Worm (Caenorhabditis elegans) whole organism, late embryonic: Measurements from ENCODE around the gene K12H6.8.

Source experiments
- F13H6.1 ChIP-seq: sonication (generic microtip); optimal IDR thresholded peaks from 2 replicates; lab custom pipeline; 2016; ENCODE audit warnings: missing genetic modification characterization, missing compliant biosample characterization
- K02D7.2 ChIP-seq: sonication (generic microtip); optimal IDR thresholded peaks from 2 replicates; lab custom pipeline; 2017; ENCODE audit warnings: mild to moderate bottlenecking, missing genetic modification characterization, missing compliant biosample characterization
- K09A11.1 ChIP-seq: sonication (generic microtip); optimal IDR thresholded peaks from 2 replicates; lab custom pipeline; 2017; ENCODE audit warnings: antibody characterized with exemption, mild to moderate bottlenecking, missing genetic modification characterization, missing compliant biosample characterization; ENCODE audit not compliant: insufficient read depth
- Y22D7AL.16 ChIP-seq: sonication (generic microtip); optimal IDR thresholded peaks from 2 replicates; lab custom pipeline; 2016; ENCODE audit warnings: missing genetic modification characterization, missing compliant biosample characterization
- ahr-1 ChIP-seq: sonication (generic microtip); optimal IDR thresholded peaks from 2 replicates; lab custom pipeline; 2016; ENCODE audit warnings: missing genetic modification characterization, missing compliant biosample characterization
- ama-1 ChIP-seq: fragments of 150-350 bp; optimal IDR thresholded peaks from 2 replicates; lab custom pipeline; 2014
- ceh-14 ChIP-seq: sonication (generic microtip); optimal IDR thresholded peaks from 2 replicates; lab custom pipeline; 2016; ENCODE audit warnings: missing genotype, missing genetic modification characterization, missing compliant biosample characterization
- ceh-18 ChIP-seq: sonication (generic microtip); optimal IDR thresholded peaks from 2 replicates; lab custom pipeline; 2016; ENCODE audit warnings: missing genetic modification characterization, missing compliant biosample characterization
- ceh-19 ChIP-seq: fragments of 200-800 bp; sonication (Bioruptor generic); optimal IDR thresholded peaks from 2 replicates; lab custom pipeline; 2018; ENCODE audit warnings: mild to moderate bottlenecking, missing genetic modification characterization, missing compliant biosample characterization
- ceh-2 ChIP-seq: sonication (generic microtip); optimal IDR thresholded peaks from 2 replicates; lab custom pipeline; 2016; ENCODE audit warnings: missing genotype, missing genetic modification characterization, missing compliant biosample characterization
- ceh-24 ChIP-seq: sonication (generic microtip); optimal IDR thresholded peaks from 2 replicates; lab custom pipeline; 2016; ENCODE audit warnings: mild to moderate bottlenecking, missing genetic modification characterization, missing compliant biosample characterization
- ceh-34 ChIP-seq: sonication (generic microtip); optimal IDR thresholded peaks from 2 replicates; lab custom pipeline; 2016; ENCODE audit warnings: mild to moderate bottlenecking, missing genetic modification characterization, missing compliant biosample characterization
- ceh-45 ChIP-seq: fragments of 200-800 bp; sonication (Bioruptor generic); IDR thresholded peaks from 2 replicates; pipeline ENCODE4 v1.3.6; 2022; ENCODE audit warnings: missing genetic modification reagents, missing genetic modification characterization, missing compliant biosample characterization
- ceh-9 ChIP-seq: sonication (generic microtip); optimal IDR thresholded peaks from 2 replicates; lab custom pipeline; 2016; ENCODE audit warnings: mild to moderate bottlenecking, missing genetic modification characterization, inconsistent platforms, missing compliant biosample characterization
- che-1 ChIP-seq: sonication (generic microtip); optimal IDR thresholded peaks from 2 replicates; lab custom pipeline; 2016; ENCODE audit warnings: mild to moderate bottlenecking, missing genetic modification characterization, missing compliant biosample characterization
- dmd-4 ChIP-seq: sonication (generic microtip); optimal IDR thresholded peaks from 2 replicates; lab custom pipeline; 2016; ENCODE audit warnings: borderline replicate concordance, missing genetic modification characterization, missing compliant biosample characterization
- dve-1 ChIP-seq: sonication (generic microtip); optimal IDR thresholded peaks from 2 replicates; lab custom pipeline; 2017; ENCODE audit warnings: antibody characterized with exemption, mild to moderate bottlenecking, missing genetic modification characterization, missing compliant biosample characterization
- elt-4 ChIP-seq: sonication (generic microtip); optimal IDR thresholded peaks from 2 replicates; lab custom pipeline; 2016; ENCODE audit warnings: missing genetic modification characterization, missing compliant biosample characterization
- ets-4 ChIP-seq: sonication (generic microtip); optimal IDR thresholded peaks from 2 replicates; lab custom pipeline; 2016; ENCODE audit warnings: missing genetic modification characterization, missing compliant biosample characterization
- fkh-10 ChIP-seq: fragments of 150-350 bp; optimal IDR thresholded peaks from 2 replicates; lab custom pipeline; 2014; ENCODE audit warnings: missing biosample characterization, missing genetic modification reagents, missing genetic modification characterization
- hlh-15 ChIP-seq: sonication (generic microtip); optimal IDR thresholded peaks from 2 replicates; lab custom pipeline; 2016; ENCODE audit warnings: missing genetic modification characterization, missing compliant biosample characterization
- hlh-6 ChIP-seq: sonication (generic microtip); optimal IDR thresholded peaks from 2 replicates; lab custom pipeline; 2016; ENCODE audit warnings: missing genotype, missing genetic modification characterization, missing compliant biosample characterization
- lim-6 ChIP-seq: sonication (generic microtip); optimal IDR thresholded peaks from 2 replicates; lab custom pipeline; 2016; ENCODE audit warnings: missing genetic modification characterization, missing compliant biosample characterization
- lin-11 ChIP-seq: fragments of 200-800 bp; sonication (Bioruptor generic); optimal IDR thresholded peaks from 2 replicates; lab custom pipeline; 2018; ENCODE audit warnings: mild to moderate bottlenecking, missing genetic modification characterization, missing compliant biosample characterization
- madf-2 ChIP-seq: sonication (generic microtip); optimal IDR thresholded peaks from 2 replicates; lab custom pipeline; 2017; ENCODE audit warnings: missing genetic modification characterization, missing compliant biosample characterization
- npax-4 ChIP-seq: sonication (generic microtip); optimal IDR thresholded peaks from 2 replicates; lab custom pipeline; 2016; ENCODE audit warnings: missing genetic modification characterization, missing compliant biosample characterization
- odd-2 ChIP-seq: sonication (generic microtip); optimal IDR thresholded peaks from 2 replicates; lab custom pipeline; 2017; ENCODE audit warnings: antibody characterized with exemption, mild to moderate bottlenecking, missing genetic modification characterization, missing compliant biosample characterization
- pag-3 ChIP-seq: sonication (generic microtip); optimal IDR thresholded peaks from 2 replicates; lab custom pipeline; 2016; ENCODE audit warnings: missing compliant biosample characterization, missing genetic modification characterization, borderline replicate concordance
- pax-1 ChIP-seq: fragments of 150-350 bp; optimal IDR thresholded peaks from 2 replicates; lab custom pipeline; 2014; ENCODE audit warnings: missing biosample characterization, missing genetic modification characterization
- pros-1 ChIP-seq: fragments of 150-350 bp; optimal IDR thresholded peaks from 2 replicates; lab custom pipeline; 2014; ENCODE audit warnings: missing biosample characterization, missing genetic modification reagents, missing genetic modification characterization
- rnt-1 ChIP-seq: sonication (generic microtip); optimal IDR thresholded peaks from 2 replicates; lab custom pipeline; 2016; ENCODE audit warnings: missing genetic modification characterization, missing compliant biosample characterization
- sdc-2 ChIP-seq: sonication (generic microtip); optimal IDR thresholded peaks from 2 replicates; lab custom pipeline; 2016; ENCODE audit warnings: missing genotype, missing genetic modification characterization, missing compliant biosample characterization
- sox-2 ChIP-seq: fragments of 200-800 bp; sonication (Bioruptor generic); IDR thresholded peaks from 2 replicates; pipeline ENCODE4 v1.3.6; 2022; ENCODE audit warnings: missing genetic modification reagents, missing genetic modification characterization, missing compliant biosample characterization
- sox-4 ChIP-seq: sonication (generic microtip); optimal IDR thresholded peaks from 2 replicates; lab custom pipeline; 2017; ENCODE audit warnings: mild to moderate bottlenecking, missing genetic modification characterization, inconsistent platforms, missing compliant biosample characterization
- tbx-7 ChIP-seq: sonication (generic microtip); optimal IDR thresholded peaks from 2 replicates; lab custom pipeline; 2016; ENCODE audit warnings: missing genotype, missing genetic modification characterization, missing compliant biosample characterization
- ttx-3 ChIP-seq: sonication (generic microtip); optimal IDR thresholded peaks from 2 replicates; lab custom pipeline; 2016; ENCODE audit warnings: missing genetic modification reagents, missing genetic modification characterization, missing compliant biosample characterization
- zip-5 ChIP-seq: sonication (generic microtip); optimal IDR thresholded peaks from 2 replicates; lab custom pipeline; 2016; ENCODE audit warnings: missing genetic modification characterization, missing compliant biosample characterization
- ztf-16 ChIP-seq: sonication (generic microtip); optimal IDR thresholded peaks from 2 replicates; lab custom pipeline; 2017; ENCODE audit warnings: missing genetic modification characterization, missing compliant biosample characterization

Gene K12H6.8

DNA sequence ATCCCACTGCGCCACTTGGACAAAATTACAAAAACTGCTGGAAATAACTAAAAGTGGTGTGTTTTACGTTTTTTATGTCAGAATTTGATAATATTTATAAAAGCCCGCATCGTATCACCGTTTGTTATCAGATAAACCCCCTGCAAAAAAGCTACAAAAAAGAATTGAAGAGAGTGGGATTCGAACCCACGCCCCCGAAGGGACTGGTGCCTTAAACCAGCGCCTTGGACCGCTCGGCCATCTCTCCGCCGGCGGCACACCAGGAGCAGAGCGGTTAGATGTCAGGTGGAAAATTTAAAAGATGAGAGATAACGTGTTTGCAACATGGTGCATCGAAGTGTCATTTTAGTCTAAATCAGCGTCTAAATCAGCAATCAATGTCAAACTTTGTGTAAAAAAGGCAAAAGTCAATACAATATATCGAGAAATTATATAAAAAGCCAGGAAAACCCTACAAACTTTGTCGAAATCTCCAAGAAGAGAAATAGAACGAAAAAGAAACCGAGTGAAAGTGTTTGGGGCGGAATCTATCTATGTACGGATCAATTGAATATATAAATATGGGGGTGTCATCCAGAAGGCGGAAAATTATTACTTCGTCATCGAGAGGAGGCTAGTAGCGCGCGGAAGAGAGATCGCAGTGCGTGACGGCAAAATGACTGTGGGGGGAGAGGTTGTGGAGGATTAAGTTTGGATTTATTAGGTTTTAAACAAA lies 33.8 kb downstream of the K12H6.8 start:
- TF ChIP-seq ceh-24 (no peak), pag-3 (tag; lab: Kevin White, UChicago) (no peak), ceh-2 (tag; lab: Kevin White, UChicago) (no peak), lin-11 (tag; lab: Kevin White, UChicago) (no peak), zip-5 (tag; lab: Kevin White, UChicago) (no peak), elt-4 (no peak), ceh-9 (tag; lab: Kevin White, UChicago) (no peak), ceh-19 (GFP tag; lab: Kevin White, UChicago) (no peak), K02D7.2 (no peak), fkh-10 (GFP tag; lab: Kevin White, UChicago) (no peak), tbx-7 (no peak), ceh-14 (no peak), F13H6.1 (no peak), pax-1 (no peak), sox-4 (tag; lab: Kevin White, UChicago) (no peak), ttx-3 (tag; lab: Kevin White, UChicago) (no peak), ceh-34 (tag; lab: Kevin White, UChicago) (no peak), hlh-15 (tag; lab: Kevin White, UChicago) (no peak)

DNA sequence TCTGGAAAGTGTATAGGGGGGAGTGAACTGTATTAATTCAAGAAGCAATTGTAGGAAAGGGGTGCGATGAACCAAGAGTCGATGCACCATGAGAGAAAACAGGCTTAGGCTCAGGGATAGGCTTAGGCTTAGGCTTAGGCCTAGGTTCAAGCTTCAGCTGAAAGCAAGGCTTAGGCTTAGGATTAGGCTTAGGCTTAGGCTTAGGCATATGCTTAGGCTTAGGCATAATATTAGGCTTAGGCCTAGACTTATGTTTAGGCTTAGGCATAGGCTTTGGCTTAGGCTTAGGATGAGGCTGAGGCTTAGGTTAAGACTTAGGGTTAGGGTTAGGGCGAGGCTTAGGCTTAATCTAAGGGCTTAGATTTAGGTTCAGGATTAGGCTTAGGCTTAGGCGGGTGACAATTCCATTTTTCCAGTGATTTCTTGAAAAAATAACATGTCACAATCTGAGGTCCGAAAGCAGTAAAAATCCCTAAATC lies 34.9 kb downstream of the K12H6.8 start:
- TF ChIP-seq dve-1 (tag; lab: Kevin White, UChicago) (peak; percentile 65), ahr-1 (tag; lab: Kevin White, UChicago) (no peak)

DNA sequence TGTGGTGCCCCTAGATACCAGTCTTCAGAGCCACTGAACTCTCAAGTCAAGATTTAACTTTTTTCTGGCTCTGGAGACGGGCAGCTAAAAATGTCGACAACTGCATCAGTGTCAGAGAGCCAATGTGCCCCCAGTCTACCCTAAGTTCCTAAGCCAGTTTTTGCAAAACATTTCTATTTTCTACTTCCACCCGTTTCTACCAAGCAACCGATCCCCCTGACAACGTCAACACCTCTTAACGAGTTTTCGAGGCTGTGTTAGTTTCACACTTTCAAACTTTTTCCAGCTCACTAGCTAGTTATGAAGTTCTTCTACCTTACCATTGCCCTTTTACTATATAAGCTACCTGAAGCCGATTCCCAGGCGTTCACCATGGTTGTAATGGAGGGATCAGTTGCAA lies 36.5 kb downstream of the K12H6.8 start, which contains the start of gene Y110A2AL.5:
TSS of gene Y110A2AL.5 (plus strand) at position 301 of the 400 bp plus-strand sequence.
- TF ChIP-seq ama-1 (lab: Kevin White, UChicago) = no peak
- no peak for TF ChIP-seq hlh-6
- no peak for TF ChIP-seq madf-2
- no peak for TF ChIP-seq Y22D7AL.16 (tag; lab: Kevin White, UChicago)
- no peak for TF ChIP-seq ceh-45 (GFP tag; lab: Robert Waterston, UW)
- TF ChIP-seq, all 69 proteins: peak for 0

DNA sequence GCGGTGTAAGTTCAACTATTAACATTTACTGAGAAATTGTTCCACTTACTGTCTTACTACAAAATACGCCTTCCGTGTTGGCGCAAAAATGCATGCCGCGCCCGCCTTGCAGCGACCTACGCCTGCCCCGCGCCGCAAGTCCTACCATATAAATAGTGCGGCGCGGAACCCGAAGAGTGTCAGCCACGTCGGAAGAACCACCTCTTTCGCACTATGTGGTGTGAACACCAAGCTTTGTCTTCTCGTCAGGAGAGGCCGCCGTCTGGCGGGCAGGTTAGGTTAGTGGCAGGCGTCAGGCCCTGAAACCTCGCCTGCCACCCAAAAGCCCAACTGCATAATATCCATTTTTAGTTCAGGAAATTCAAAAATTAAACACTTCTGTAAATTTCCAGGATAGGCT lies 37.7 kb downstream of the K12H6.8 start:
- TF ChIP-seq lim-6 (tag; lab: Kevin White, UChicago) (no peak), ztf-16 (tag; lab: Kevin White, UChicago) (no peak), ceh-14 (no peak), odd-2 (tag; lab: Kevin White, UChicago) (no peak), pros-1 (no peak), ahr-1 (tag; lab: Kevin White, UChicago) (no peak), ets-4 (tag; lab: Kevin White, UChicago) (no peak), F13H6.1 (no peak), npax-4 (tag; lab: Kevin White, UChicago) (no peak), rnt-1 (no peak)

DNA sequence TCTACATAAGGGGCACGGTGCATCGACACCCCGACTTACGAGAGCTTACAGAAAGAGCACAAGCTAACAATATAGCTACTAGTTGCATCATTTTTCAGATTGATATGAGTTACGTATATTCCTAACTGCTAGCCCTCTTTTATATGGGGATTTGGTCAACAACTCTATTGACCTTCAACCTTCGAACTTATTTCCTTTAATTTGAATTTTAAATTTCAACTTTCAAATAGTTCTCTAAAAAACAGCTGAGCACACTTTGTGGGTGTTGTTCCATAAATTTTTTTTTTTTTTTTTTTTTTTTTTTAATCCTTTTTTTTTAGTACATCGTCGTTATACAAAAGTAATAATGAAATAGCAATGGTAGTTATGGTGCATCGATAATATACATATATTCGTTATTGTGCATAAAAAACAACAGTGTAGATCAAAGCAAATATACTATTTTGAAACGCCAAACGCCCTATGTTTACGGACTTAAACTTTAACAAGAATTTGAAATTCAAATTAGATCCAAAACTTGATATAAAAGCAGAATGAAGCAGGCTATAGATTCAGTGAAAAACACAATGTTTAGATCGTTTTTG lies 38.9 kb downstream of the K12H6.8 start, which contains the start of the genes Y110A2AL.9 and Y110A2AL.3:
TSS of gene Y110A2AL.9 (minus strand) at position 101 of the 584 bp plus-strand sequence.
TSS of gene Y110A2AL.3 (plus strand) at position 534 of the 584 bp plus-strand sequence.
- no peak for TF ChIP-seq K09A11.1 (tag; lab: Kevin White, UChicago)
- TF ChIP-seq sox-2 (GFP tag; lab: Robert Waterston, UW) = no peak
- no peak for TF ChIP-seq ceh-18 (tag; lab: Kevin White, UChicago)
- TF ChIP-seq ttx-3 (tag; lab: Kevin White, UChicago) = no peak
- TF ChIP-seq che-1 (tag; lab: Kevin White, UChicago) = no peak
- TF ChIP-seq odd-2 (tag; lab: Kevin White, UChicago) = no peak
- no peak for TF ChIP-seq dmd-4 (tag; lab: Kevin White, UChicago)
- no peak for TF ChIP-seq sdc-2 (tag; lab: Kevin White, UChicago)
